Fruit fly (Drosophila melanogaster): ENCODE results near the gene Pex5.

DNA sequence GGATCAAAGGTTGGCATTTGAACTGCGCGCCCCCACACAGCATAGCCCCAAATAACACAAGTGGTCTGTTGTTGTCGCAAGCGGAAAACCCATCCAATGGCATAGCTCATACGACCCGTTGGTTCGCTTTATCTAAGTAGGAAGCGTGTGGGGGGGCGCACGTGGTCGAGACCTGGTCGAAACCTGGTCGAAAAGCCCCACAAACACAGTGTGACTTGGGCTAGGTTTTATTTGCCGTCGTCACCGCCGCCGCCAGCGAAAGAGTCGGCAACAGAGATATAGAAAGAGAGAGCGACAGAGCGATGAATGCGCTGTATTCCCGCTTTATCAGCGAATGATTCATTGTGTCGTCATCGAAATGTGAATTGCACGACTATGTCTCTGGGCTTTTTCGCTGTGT lies 26.0 kb downstream of the Pex5 start:
- TF ChIP-seq Dfd (GFP tag; optimal IDR thresholded peaks at IDR 0.05) (no peak), N (GFP tag; optimal IDR thresholded peaks at IDR 0.05) (no peak), lola (GFP tag; optimal IDR thresholded peaks at IDR 0.05) (no peak), OdsH (GFP tag; optimal IDR thresholded peaks at IDR 0.05) (no peak), fru (GFP tag; optimal IDR thresholded peaks at IDR 0.05) (no peak), sage (GFP tag; optimal IDR thresholded peaks at IDR 0.05) (no peak), br (GFP tag; optimal IDR thresholded peaks at IDR 0.05) (no peak), Hr78 (GFP tag; optimal IDR thresholded peaks at IDR 0.05) (no peak), Myc (optimal IDR thresholded peaks at IDR 0.05) (no peak), usp (GFP tag; optimal IDR thresholded peaks at IDR 0.05) (no peak)
